Worm (Caenorhabditis elegans): ENCODE results near the gene fbxa-142.

- TF ChIP-seq unc-62 (GFP tag; optimal IDR thresholded peaks at IDR 0.05) (no peak), flh-1 (GFP tag; optimal IDR thresholded peaks at IDR 0.05) (no peak), bed-3 (GFP tag; optimal IDR thresholded peaks at IDR 0.05) (no peak), nhr-2 (tag; optimal IDR thresholded peaks at IDR 0.05) (no peak), elt-3 (tag; optimal IDR thresholded peaks at IDR 0.05) (no peak), nhr-237 (tag; optimal IDR thresholded peaks at IDR 0.05) (no peak), nhr-28 (tag; optimal IDR thresholded peaks at IDR 0.05) (no peak), ztf-11 (tag; optimal IDR thresholded peaks at IDR 0.05) (no peak), nhr-12 (tag; optimal IDR thresholded peaks at IDR 0.05) (no peak), blmp-1 (tag; optimal IDR thresholded peaks at IDR 0.05) (no peak)
Observed at ce11 chrV:16080039-16080438, 51.1 kb downstream of the fbxa-142 start.

Data from whole organism, mixed stage, embryonic.